Worm (Caenorhabditis elegans): ENCODE measurements around the gene Y53G8AR.1.

DNA sequence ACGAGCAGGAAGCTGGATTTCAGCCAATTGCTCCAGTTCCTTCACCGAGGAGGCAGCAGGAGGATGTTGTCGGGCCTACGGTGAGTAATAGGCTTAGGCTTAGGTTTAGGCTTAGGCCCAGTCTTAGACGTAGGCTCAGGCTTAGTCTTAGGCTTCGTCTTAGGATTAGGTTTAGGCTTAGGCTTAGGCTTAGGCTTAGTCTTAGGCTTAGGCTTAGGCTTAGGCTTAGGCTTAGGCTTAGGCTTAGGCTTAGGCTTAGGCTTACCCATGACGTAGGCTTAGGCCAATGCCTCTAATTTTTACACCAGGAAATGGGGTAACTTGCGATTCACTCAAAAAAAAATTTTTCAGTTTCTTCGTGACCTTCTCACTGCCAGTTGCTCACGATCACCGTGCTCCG lies 13.8 kb downstream of the Y53G8AR.1 start:
- TF ChIP-seq ztf-23 (GFP tag; IDR thresholded peaks at IDR 0.05) (no peak), tab-1 (GFP tag; IDR thresholded peaks at IDR 0.05) (no peak), med-1 (GFP tag; optimal IDR thresholded peaks at IDR 0.05; ENCODE audit: insufficient read depth) (no peak), ztf-29 (GFP tag; IDR thresholded peaks at IDR 0.05) (peak; percentile 71; the same call in 1 of the 2 replicates), ref-1 (GFP tag; conservative IDR thresholded peaks at IDR 0.05) (no peak), cog-1 (tag; optimal IDR thresholded peaks at IDR 0.05) (no peak), klf-2 (GFP tag; conservative IDR thresholded peaks at IDR 0.05) (no peak)
